Fruit fly (Drosophila melanogaster): ENCODE data around the gene Ddrgk1.

Gene Ddrgk1

dm6 chr3R:21180391-21180796, 34.5 kb upstream of the Ddrgk1 start (continued):
- no peak for TF ChIP-seq ase (GFP tag; IDR thresholded peaks at IDR 0.05)
- no peak for TF ChIP-seq CG7928 (GFP tag; optimal IDR thresholded peaks at IDR 0.05)
- no peak for TF ChIP-seq sima (GFP tag; optimal IDR thresholded peaks at IDR 0.05)
- peak; percentile 8 for TF ChIP-seq Fer1 (GFP tag; optimal IDR thresholded peaks at IDR 0.05)
- peak in 1 of 2 experiments; percentile 22 for TF ChIP-seq crp (GFP tag; optimal IDR thresholded peaks at IDR 0.05)
- peak; percentile 1 for TF ChIP-seq Meics (GFP tag; optimal IDR thresholded peaks at IDR 0.05)
- TF ChIP-seq CG9727 (GFP tag; optimal IDR thresholded peaks at IDR 0.05), result peak; percentile 29
- no peak for TF ChIP-seq CG6272 (GFP tag; IDR thresholded peaks at IDR 0.05)
- TF ChIP-seq CG4617 (GFP tag; optimal IDR thresholded peaks at IDR 0.05; ENCODE audit: borderline replicate concordance), result no peak
- TF ChIP-seq Xrp1 (GFP tag; IDR thresholded peaks at IDR 0.05), result peak; percentile 26; the same call in 1 of the 2 replicates
- TF ChIP-seq slbo (GFP tag; IDR thresholded peaks at IDR 0.05), result 0 out of 2 replicates have a peak, but pooled peaks have one; percentile 10
- TF ChIP-seq lilli (GFP tag; optimal IDR thresholded peaks at IDR 0.05), result peak; percentile 10
- TF ChIP-seq Med (GFP tag), result peak; percentile 68
- TF ChIP-seq wek (GFP tag; optimal IDR thresholded peaks at IDR 0.05), result no peak
- TF ChIP-seq nau (GFP tag; optimal IDR thresholded peaks at IDR 0.05), result peak; percentile 20
- TF ChIP-seq CG7556 (GFP tag; optimal IDR thresholded peaks at IDR 0.05), result peak; percentile 4
- no peak for TF ChIP-seq CG18011 (GFP tag; optimal IDR thresholded peaks at IDR 0.05)
- TF ChIP-seq tna (GFP tag; IDR thresholded peaks at IDR 0.05; ENCODE audit: partially characterized antibody), result no peak
- TF ChIP-seq CG8924 (tag; optimal IDR thresholded peaks at IDR 0.05), result no peak
- TF ChIP-seq CG11456 (GFP tag; IDR thresholded peaks at IDR 0.05), result no peak
- no peak for TF ChIP-seq NfI (GFP tag; optimal IDR thresholded peaks at IDR 0.05)
- TF ChIP-seq CG9876 (GFP tag; optimal IDR thresholded peaks at IDR 0.05), result no peak
- no peak for TF ChIP-seq salm (tag; optimal IDR thresholded peaks at IDR 0.05)
- peak; percentile 5 for TF ChIP-seq CG15514 (GFP tag; optimal IDR thresholded peaks at IDR 0.05)
- no peak for TF ChIP-seq run (tag; optimal IDR thresholded peaks at IDR 0.05)
- TF ChIP-seq Hr51 (GFP tag; optimal IDR thresholded peaks at IDR 0.05), result peak in 1 of 2 experiments; percentile 38
- TF ChIP-seq CG16863 (GFP tag; optimal IDR thresholded peaks at IDR 0.05), result no peak
- peak; percentile 72 for TF ChIP-seq CG7372 (GFP tag; IDR thresholded peaks at IDR 0.05)
- no peak for TF ChIP-seq sc (optimal IDR thresholded peaks at IDR 0.05)
- TF ChIP-seq sc (GFP tag; optimal IDR thresholded peaks at IDR 0.05), result no peak
- no peak for TF ChIP-seq mam (GFP tag; optimal IDR thresholded peaks at IDR 0.05)
- TF ChIP-seq ranshi (GFP tag; IDR thresholded peaks at IDR 0.05), result no peak
- TF ChIP-seq tgo (GFP tag; IDR thresholded peaks at IDR 0.05), result no peak
- TF ChIP-seq ac (GFP tag; optimal IDR thresholded peaks at IDR 0.05), result no peak
- TF ChIP-seq Sox102F (GFP tag; optimal IDR thresholded peaks at IDR 0.05), result peak; percentile 21
- TF ChIP-seq CG12391 (tag; optimal IDR thresholded peaks at IDR 0.05), result no peak
- TF ChIP-seq corto (GFP tag; optimal IDR thresholded peaks at IDR 0.05), result no peak
- TF ChIP-seq ems (GFP tag; optimal IDR thresholded peaks at IDR 0.05), result no peak
- no peak for TF ChIP-seq Kr (GFP tag; optimal IDR thresholded peaks at IDR 0.05)
- no peak for TF ChIP-seq Stat92E (GFP tag; optimal IDR thresholded peaks at IDR 0.05)
- no peak for TF ChIP-seq CG15011 (GFP tag; optimal IDR thresholded peaks at IDR 0.05)
- no peak for TF ChIP-seq Lhr (GFP tag; optimal IDR thresholded peaks at IDR 0.05)
- no peak for TF ChIP-seq CG17568 (GFP tag; optimal IDR thresholded peaks at IDR 0.05)
- TF ChIP-seq z (GFP tag; IDR thresholded peaks at IDR 0.05), result no peak
- TF ChIP-seq CG11695 (GFP tag; IDR thresholded peaks at IDR 0.05), result 0 out of 3 replicates have a peak, but pooled peaks have one; percentile 31
- TF ChIP-seq insv (GFP tag; optimal IDR thresholded peaks at IDR 0.05), result no peak
- no peak for TF ChIP-seq Asciz (GFP tag; optimal IDR thresholded peaks at IDR 0.05)
- TF ChIP-seq Nf-YC (tag; optimal IDR thresholded peaks at IDR 0.05), result no peak
- TF ChIP-seq Atf6 (GFP tag; IDR thresholded peaks at IDR 0.05), result 0 out of 2 replicates have a peak, but pooled peaks have one; percentile 37
- no peak for TF ChIP-seq CG17829 (tag; optimal IDR thresholded peaks at IDR 0.05)
